Fruit fly (Drosophila melanogaster) whole organism, embryonic: ENCODE measurements around the gene CG1703.

Source experiments
- CG10462 ChIP-seq: fragments of 200-800 bp; sonication (Bioruptor generic); optimal IDR thresholded peaks from 2 replicates; lab custom pipeline; 2016; ENCODE audit warnings: missing biosample characterization, missing genetic modification characterization
- CG10959 ChIP-seq: fragments of 200-800 bp; sonication (Bioruptor generic); IDR thresholded peaks from 2 replicates; pipeline ENCODE4 v1.3.6; 2022; ENCODE audit warnings: missing biosample characterization, missing genetic modification characterization
- CG12155 ChIP-seq: fragments of 200-800 bp; sonication (Bioruptor generic); optimal IDR thresholded peaks from 3 replicates; lab custom pipeline; 2016; ENCODE audit warnings: missing biosample characterization, missing genetic modification characterization
- CG12659 ChIP-seq: fragments of 200-800 bp; sonication (Bioruptor generic); optimal IDR thresholded peaks from 3 replicates; lab custom pipeline; 2017; ENCODE audit warnings: mild to moderate bottlenecking, missing biosample characterization, missing genetic modification reagents, missing genetic modification characterization
- CG14965 ChIP-seq: fragments of 200-800 bp; sonication (Bioruptor generic); optimal IDR thresholded peaks from 2 replicates; lab custom pipeline; 2016; ENCODE audit warnings: missing biosample characterization, missing genetic modification characterization, borderline replicate concordance
- CG1529 ChIP-seq: fragments of 200-800 bp; sonication (Bioruptor generic); optimal IDR thresholded peaks from 3 replicates; lab custom pipeline; 2018; ENCODE audit warnings: missing biosample characterization, missing genetic modification characterization
- CG15601 ChIP-seq: fragments of 200-800 bp; sonication (Bioruptor generic); optimal IDR thresholded peaks from 3 replicates; lab custom pipeline; 2019; ENCODE audit warnings: missing biosample characterization, mild to moderate bottlenecking, missing genetic modification characterization, moderate library complexity
- CG16863 ChIP-seq: fragments of 200-800 bp; sonication (Bioruptor generic); optimal IDR thresholded peaks from 3 replicates; lab custom pipeline; 2016; ENCODE audit warnings: missing biosample characterization, missing genetic modification characterization
- CG2678 ChIP-seq: fragments of 200-800 bp; sonication (Bioruptor generic); optimal IDR thresholded peaks from 3 replicates; lab custom pipeline; 2019; ENCODE audit warnings: missing biosample characterization, mild to moderate bottlenecking, missing genetic modification characterization, moderate library complexity
- CG4820 ChIP-seq: fragments of 200-800 bp; sonication (Bioruptor generic); optimal IDR thresholded peaks from 3 replicates; lab custom pipeline; 2016; ENCODE audit warnings: missing biosample characterization, missing genetic modification characterization
- CG6791 ChIP-seq: fragments of 200-800 bp; sonication (Bioruptor generic); IDR thresholded peaks from 3 replicates; pipeline ENCODE4 v1.3.6; 2022; ENCODE audit warnings: missing biosample characterization, missing genetic modification characterization; ENCODE audit not compliant: partially characterized antibody
- CG7556 ChIP-seq: fragments of 200-800 bp; sonication (Bioruptor generic); optimal IDR thresholded peaks from 2 replicates; lab custom pipeline; 2017; ENCODE audit warnings: missing biosample characterization, mild to moderate bottlenecking, missing genetic modification characterization
- D19B ChIP-seq: fragments of 200-800 bp; sonication (Bioruptor generic); optimal IDR thresholded peaks from 2 replicates; lab custom pipeline; 2017; ENCODE audit warnings: missing biosample characterization, mild to moderate bottlenecking, missing genetic modification characterization
- Doc3 ChIP-seq: fragments of 200-800 bp; sonication (Bioruptor generic); IDR thresholded peaks from 3 replicates; pipeline ENCODE4 v1.3.6; 2022; ENCODE audit warnings: missing biosample characterization, missing genetic modification characterization; ENCODE audit not compliant: partially characterized antibody
- E2f1 ChIP-seq: fragments of 200-800 bp; sonication (Bioruptor generic); IDR thresholded peaks from 2 replicates; pipeline ENCODE4 v1.3.6; 2022; ENCODE audit warnings: missing biosample characterization, missing genetic modification characterization
- E2f2 ChIP-seq: fragments of 200-800 bp; sonication (Bioruptor generic); IDR thresholded peaks from 2 replicates; pipeline ENCODE4 v1.3.6; 2022; ENCODE audit warnings: missing biosample characterization, missing genetic modification characterization
- Elba2 ChIP-seq: fragments of 200-800 bp; sonication (Bioruptor generic); optimal IDR thresholded peaks from 3 replicates; lab custom pipeline; 2016; ENCODE audit warnings: missing biosample characterization, missing genetic modification characterization
- H2.0 ChIP-seq: fragments of 200-800 bp; sonication (Bioruptor generic); IDR thresholded peaks from 2 replicates; pipeline ENCODE4 v1.3.6; 2022; ENCODE audit warnings: missing biosample characterization, missing genetic modification characterization
- Jarid2 ChIP-seq: fragments of 200-800 bp; sonication (Bioruptor generic); optimal IDR thresholded peaks from 3 replicates; lab custom pipeline; 2017; ENCODE audit warnings: mild to moderate bottlenecking, missing biosample characterization, missing genetic modification reagents, missing genetic modification characterization
- Lim3 ChIP-seq: fragments of 200-800 bp; sonication (Bioruptor generic); IDR thresholded peaks from 2 replicates; pipeline ENCODE4 v1.3.6; 2022; ENCODE audit warnings: missing biosample characterization, missing genetic modification characterization
- Mad ChIP-seq: fragments of 200-800 bp; sonication (Bioruptor generic); optimal IDR thresholded peaks from 2 replicates; lab custom pipeline; 2016; ENCODE audit warnings: missing biosample characterization, missing genetic modification characterization
- Meics ChIP-seq: fragments of 200-800 bp; sonication (Bioruptor generic); optimal IDR thresholded peaks from 2 replicates; lab custom pipeline; 2017; ENCODE audit warnings: missing biosample characterization, mild to moderate bottlenecking, missing genetic modification characterization
- Mes4 ChIP-seq: fragments of 200-800 bp; sonication (Bioruptor generic); optimal IDR thresholded peaks from 2 replicates; lab custom pipeline; 2016; ENCODE audit warnings: missing biosample characterization, missing genetic modification characterization
- PHDP ChIP-seq: fragments of 200-800 bp; sonication (Bioruptor generic); optimal IDR thresholded peaks from 3 replicates; lab custom pipeline; 2018; ENCODE audit warnings: missing biosample characterization, mild to moderate bottlenecking, missing genetic modification characterization, moderate library complexity
- Scr ChIP-seq: fragments of 200-800 bp; sonication (Bioruptor generic); IDR thresholded peaks from 2 replicates; pipeline ENCODE4 v1.3.6; 2022; ENCODE audit warnings: missing biosample characterization, missing genetic modification characterization; ENCODE audit not compliant: partially characterized antibody
- Spps ChIP-seq: fragments of 200-800 bp; sonication (Bioruptor generic); optimal IDR thresholded peaks from 2 replicates; lab custom pipeline; 2018; ENCODE audit warnings: missing biosample characterization, mild to moderate bottlenecking, missing genetic modification characterization
- TFAM ChIP-seq: fragments of 200-800 bp; sonication (Bioruptor generic); optimal IDR thresholded peaks from 2 replicates; lab custom pipeline; 2017; ENCODE audit warnings: missing biosample characterization, missing genetic modification characterization, inconsistent platforms
- Xrp1 ChIP-seq: fragments of 200-800 bp; sonication (Bioruptor generic); IDR thresholded peaks from 2 replicates; pipeline ENCODE4 v1.3.6; 2022; ENCODE audit warnings: missing biosample characterization, missing genetic modification characterization
- aop ChIP-seq: fragments of 200-800 bp; sonication (Bioruptor generic); IDR thresholded peaks from 2 replicates; pipeline ENCODE4 v1.3.6; 2022; ENCODE audit warnings: missing biosample characterization, missing genetic modification characterization
- ara ChIP-seq: fragments of 200-800 bp; sonication (Bioruptor generic); IDR thresholded peaks from 2 replicates; pipeline ENCODE4 v1.3.6; 2022; ENCODE audit warnings: missing biosample characterization, missing genetic modification characterization
- caup ChIP-seq: fragments of 200-800 bp; sonication (Bioruptor generic); optimal IDR thresholded peaks from 3 replicates; lab custom pipeline; 2017; ENCODE audit warnings: missing biosample characterization, mild to moderate bottlenecking, missing genetic modification characterization, moderate library complexity; ENCODE audit not compliant: severe bottlenecking
- chn ChIP-seq: fragments of 200-800 bp; sonication (Bioruptor generic); optimal IDR thresholded peaks from 2 replicates; lab custom pipeline; 2016; ENCODE audit warnings: missing biosample characterization, missing genetic modification characterization
- croc ChIP-seq: fragments of 200-800 bp; sonication (Bioruptor generic); conservative IDR thresholded peaks from 3 replicates; pipeline ENCODE4 v1.3.6; 2022; ENCODE audit warnings: missing biosample characterization, missing genetic modification characterization
- dati ChIP-seq: fragments of 200-800 bp; sonication (Bioruptor generic); IDR thresholded peaks from 2 replicates; pipeline ENCODE4 v1.3.6; 2022; ENCODE audit warnings: missing biosample characterization, missing genetic modification characterization
- en ChIP-seq: fragments of 200-800 bp; sonication (Bioruptor generic); optimal IDR thresholded peaks from 2 replicates; lab custom pipeline; 2016; ENCODE audit warnings: missing biosample characterization, missing genetic modification characterization
- gce ChIP-seq: fragments of 200-800 bp; sonication (Bioruptor generic); IDR thresholded peaks from 3 replicates; pipeline ENCODE4 v1.3.6; 2022; ENCODE audit warnings: missing biosample characterization, missing genetic modification characterization
- gt ChIP-seq: fragments of 200-800 bp; sonication (Bioruptor generic); IDR thresholded peaks from 2 replicates; pipeline ENCODE4 v1.3.6; 2022; ENCODE audit warnings: missing biosample characterization, missing genetic modification characterization
- ham ChIP-seq: fragments of 200-800 bp; sonication (Bioruptor generic); IDR thresholded peaks from 2 replicates; pipeline ENCODE4 v1.3.6; 2022; ENCODE audit warnings: missing biosample characterization, missing genetic modification characterization
- hkb ChIP-seq, 2 experiments: fragments of 200-800 bp in 1 of 2; fragments of >200 bp in 1 of 2; sonication (Bioruptor generic) in 1 of 2; IDR thresholded peaks in 1 of 2; optimal IDR thresholded peaks in 1 of 2; 2 replicates each; pipeline versions ENCODE4 v1.3.6 to Lab custom; 2017 to 2022; ENCODE audit warnings: missing biosample characterization in 1 of 2, missing genetic modification characterization in 1 of 2
- lbe ChIP-seq: fragments of 200-800 bp; sonication (Bioruptor generic); optimal IDR thresholded peaks from 2 replicates; lab custom pipeline; 2016; ENCODE audit warnings: missing biosample characterization, mild to moderate bottlenecking, missing genetic modification characterization
- org-1 ChIP-seq: fragments of 200-800 bp; sonication (Bioruptor generic); optimal IDR thresholded peaks from 2 replicates; lab custom pipeline; 2017; ENCODE audit warnings: missing biosample characterization, missing genetic modification characterization
- otp ChIP-seq: fragments of 200-800 bp; sonication (Bioruptor generic); IDR thresholded peaks from 3 replicates; pipeline ENCODE4, ENCODE4 v1.3.6; 2022; ENCODE audit warnings: missing biosample characterization, missing genetic modification characterization
- psq ChIP-seq: fragments of 200-800 bp; sonication (Bioruptor generic); optimal IDR thresholded peaks from 2 replicates; lab custom pipeline; 2017; ENCODE audit warnings: missing biosample characterization, missing genetic modification characterization
- ranshi ChIP-seq: fragments of 200-800 bp; sonication (Bioruptor generic); IDR thresholded peaks from 2 replicates; pipeline ENCODE4 v1.3.6; 2022; ENCODE audit warnings: missing biosample characterization, missing genetic modification characterization
- sc ChIP-seq, 3 experiments: fragments of >200 bp in 2 of 3; fragments of 200-800 bp in 1 of 3; sonication (Bioruptor generic) in 1 of 3; optimal IDR thresholded peaks; 2 replicates in 2 of 3; 3 replicates in 1 of 3; lab custom pipeline; 2017; ENCODE audit warnings: mild to moderate bottlenecking in 1 of 3, missing biosample characterization in 1 of 3, missing genetic modification characterization in 1 of 3, missing genetic modification reagents in 1 of 3
- sisA ChIP-seq: fragments of 200-800 bp; sonication (Bioruptor generic); IDR thresholded peaks from 2 replicates; pipeline ENCODE4 v1.3.6; 2022; ENCODE audit warnings: missing biosample characterization, missing genetic modification characterization
- tll ChIP-seq, 2 experiments: fragments of 200-800 bp in 1 of 2; fragments of >200 bp in 1 of 2; sonication (Bioruptor generic) in 1 of 2; optimal IDR thresholded peaks; 2 replicates each; lab custom pipeline; 2017 to 2019; ENCODE audit warnings: missing biosample characterization in 2 of 2, missing genetic modification characterization in 2 of 2, mild to moderate bottlenecking in 1 of 2, moderate library complexity in 1 of 2
- toy ChIP-seq: fragments of 200-800 bp; sonication (Bioruptor generic); IDR thresholded peaks from 2 replicates; pipeline ENCODE4 v1.3.6; 2022; ENCODE audit warnings: missing biosample characterization, missing genetic modification characterization

The CG1703 gene

DNA sequence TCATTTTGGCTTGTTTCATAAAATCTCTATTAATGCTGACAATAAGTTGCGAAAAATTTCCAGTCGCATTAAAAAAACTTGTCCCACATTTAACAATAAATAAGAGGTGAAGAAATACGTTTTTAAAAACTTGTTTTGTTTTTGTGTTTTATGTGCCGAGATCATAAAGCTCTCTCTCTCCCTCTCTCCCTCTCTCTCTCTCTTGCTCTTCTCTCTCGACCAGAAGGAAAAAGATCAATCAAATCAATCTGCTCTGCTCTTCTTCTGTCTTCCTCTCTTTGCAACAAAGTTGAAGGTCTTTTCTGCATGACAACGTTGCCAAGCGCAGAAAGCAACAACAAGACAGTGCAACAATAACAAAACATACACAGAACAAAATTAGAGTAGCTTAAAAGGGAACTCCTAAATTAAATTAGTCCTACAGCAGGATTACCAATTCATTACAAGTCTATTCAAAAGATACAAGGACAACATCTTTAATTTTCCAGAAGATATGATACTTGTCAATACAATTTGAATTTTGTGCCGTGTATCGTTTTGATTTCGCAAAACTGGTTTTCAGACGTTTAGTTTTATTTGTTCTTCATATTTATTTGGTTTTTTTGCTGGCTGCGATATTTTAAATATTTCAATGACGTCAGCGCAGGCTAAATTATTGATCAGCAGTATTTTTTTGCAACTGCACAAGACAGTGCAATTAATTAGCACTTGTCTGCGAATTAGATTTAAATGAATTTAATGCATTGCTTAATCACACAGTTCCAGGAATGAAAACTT, 11.1 kb downstream of the CG1703 start (continued):
- TF ChIP-seq sisA (GFP tag; lab: Robert Waterston, UW): peak; percentile 77
- TF ChIP-seq CG2678 (tag; lab: Kevin White, UChicago): peak; percentile 80
- no peak for TF ChIP-seq tll (GFP tag; optimal IDR thresholded peaks at IDR 0.05; lab: Kevin White, UChicago)
- peak; percentile 75 for TF ChIP-seq PHDP (tag; lab: Kevin White, UChicago)
- no peak for TF ChIP-seq CG14965 (GFP tag; lab: Kevin White, UChicago)
- TF ChIP-seq lbe (GFP tag; lab: Kevin White, UChicago): peak; percentile 95
- TF ChIP-seq D19B (GFP tag; lab: Kevin White, UChicago): peak; percentile 2
- TF ChIP-seq CG6791 (GFP tag; lab: Robert Waterston, UW): no peak
- TF ChIP-seq Mes4 (GFP tag; lab: Kevin White, UChicago): peak; percentile 61
- TF ChIP-seq H2.0: peak; percentile 76
- no peak for TF ChIP-seq Doc3 (GFP tag; lab: Robert Waterston, UW)
- no peak for TF ChIP-seq hkb (optimal IDR thresholded peaks at IDR 0.05; lab: Kevin White, UChicago)
- peak; percentile 85 for TF ChIP-seq hkb (GFP tag; IDR thresholded peaks at IDR 0.05; lab: Robert Waterston, UW)
- peak; percentile 70 for TF ChIP-seq caup (GFP tag; lab: Kevin White, UChicago)
- peak; percentile 80 for TF ChIP-seq Meics
- TF ChIP-seq CG10462 (GFP tag; lab: Kevin White, UChicago): peak; percentile 22
- TF ChIP-seq Jarid2 (GFP tag; lab: Kevin White, UChicago): no peak
- TF ChIP-seq croc (GFP tag; lab: Robert Waterston, UW): peak; percentile 42; the same call in 2 of the 3 replicates
- TF ChIP-seq Lim3 (GFP tag; lab: Robert Waterston, UW): no peak
- peak; percentile 55 for TF ChIP-seq CG4820
- no peak for TF ChIP-seq sc (optimal IDR thresholded peaks at IDR 0.05; lab: Kevin White, UChicago)
- TF ChIP-seq sc (GFP tag; optimal IDR thresholded peaks at IDR 0.05; lab: Kevin White, UChicago): no peak
- no peak for TF ChIP-seq gt (GFP tag; lab: Robert Waterston, UW)
- peak; percentile 16 for TF ChIP-seq TFAM
- no peak for TF ChIP-seq CG15601
- TF ChIP-seq ranshi (GFP tag; lab: Robert Waterston, UW): peak; percentile 79; the same call in 1 of the 2 replicates
- peak; percentile 49 for TF ChIP-seq chn (GFP tag; lab: Kevin White, UChicago)
- peak; percentile 22; the same call in 1 of the 2 replicates for TF ChIP-seq CG10959 (GFP tag; lab: Robert Waterston, UW)
- peak; percentile 63 for TF ChIP-seq CG7556 (GFP tag; lab: Kevin White, UChicago)
- TF ChIP-seq aop (GFP tag; lab: Robert Waterston, UW): no peak
- peak; percentile 35; the same call in 1 of the 2 replicates for TF ChIP-seq ara (GFP tag; lab: Robert Waterston, UW)
- TF ChIP-seq otp (GFP tag; lab: Robert Waterston, UW): 0 out of 3 replicates have a peak, but pooled peaks have one; percentile 22
- peak; percentile 63; the same call in 1 of the 2 replicates for TF ChIP-seq toy (GFP tag; lab: Robert Waterston, UW)
- no peak for TF ChIP-seq gce (GFP tag; lab: Robert Waterston, UW)
- TF ChIP-seq E2f2 (GFP tag; lab: Robert Waterston, UW): peak; percentile 52; the same call in 1 of the 2 replicates
- TF ChIP-seq en (GFP tag; lab: Kevin White, UChicago): peak; percentile 47
- TF ChIP-seq org-1 (GFP tag; lab: Kevin White, UChicago): peak; percentile 65
- TF ChIP-seq CG16863 (GFP tag; lab: Kevin White, UChicago): peak; percentile 67
- no peak for TF ChIP-seq Scr
- no peak for TF ChIP-seq dati (GFP tag; lab: Robert Waterston, UW)
- peak; percentile 74 for TF ChIP-seq CG12659 (GFP tag; lab: Kevin White, UChicago)
- TF ChIP-seq CG12155 (GFP tag; lab: Kevin White, UChicago): peak; percentile 65
- TF ChIP-seq E2f1 (GFP tag; lab: Robert Waterston, UW): peak; percentile 77
- no peak for TF ChIP-seq ham (GFP tag; lab: Robert Waterston, UW)
- no peak for TF ChIP-seq psq
- TF ChIP-seq Mad (GFP tag; lab: Kevin White, UChicago): peak; percentile 53
- peak; percentile 74 for TF ChIP-seq Xrp1 (GFP tag; lab: Robert Waterston, UW)
- no peak for TF ChIP-seq Spps
- TF ChIP-seq CG1529 (GFP tag; lab: Kevin White, UChicago): peak; percentile 9
- TF ChIP-seq Elba2: no peak
